Fruit fly (Drosophila melanogaster): Measurements from ENCODE around the gene rdo.

dm6 chr2L:18007060-18007459, 5.1 kb upstream of the rdo start, which contains the start of gene CG42659:
- TF ChIP-seq Abd-B (GFP tag; optimal IDR thresholded peaks at IDR 0.05) (no peak), sage (GFP tag; optimal IDR thresholded peaks at IDR 0.05) (no peak), sv (GFP tag; optimal IDR thresholded peaks at IDR 0.05) (no peak), h (GFP tag; optimal IDR thresholded peaks at IDR 0.05) (no peak), pan (optimal IDR thresholded peaks at IDR 0.05) (no peak), N (GFP tag; optimal IDR thresholded peaks at IDR 0.05) (no peak), CrebA (GFP tag; optimal IDR thresholded peaks at IDR 0.05; ENCODE audit: borderline replicate concordance) (no peak), dl (GFP tag; optimal IDR thresholded peaks at IDR 0.05; ENCODE audit: insufficient read depth in 1 of 2, partially characterized antibody in 2 of 2) (no peak), usp (GFP tag; optimal IDR thresholded peaks at IDR 0.05) (no peak), br (GFP tag; optimal IDR thresholded peaks at IDR 0.05) (no peak), CG32264 (GFP tag; optimal IDR thresholded peaks at IDR 0.05) (no peak)
